Worm (Caenorhabditis elegans) whole organism, midembryonic: Measurements from ENCODE around the gene nlp-78.

Experiments
- T22C8.4 ChIP-seq: fragments of 200-800 bp; sonication (Bioruptor generic); IDR thresholded peaks from 2 replicates; pipeline ENCODE4 v1.3.6; 2022; ENCODE audit warnings: missing genetic modification characterization, missing compliant biosample characterization
- cog-1 ChIP-seq: sonication (generic microtip); optimal IDR thresholded peaks from 2 replicates; lab custom pipeline; 2016; ENCODE audit warnings: missing genetic modification characterization, missing compliant biosample characterization
- flt-1 ChIP-seq: fragments of 200-800 bp; sonication (Bioruptor generic); IDR thresholded peaks from 2 replicates; pipeline ENCODE4 v1.3.6; 2022; ENCODE audit warnings: missing genetic modification characterization, missing compliant biosample characterization
- klf-2 ChIP-seq: fragments of 200-800 bp; sonication (Bioruptor generic); conservative IDR thresholded peaks from 2 replicates; pipeline ENCODE4 v1.3.6; 2022; ENCODE audit warnings: missing genetic modification reagents, missing genetic modification characterization, missing compliant biosample characterization
- med-1 ChIP-seq: sonication (generic microtip); optimal IDR thresholded peaks from 2 replicates; lab custom pipeline; 2017; ENCODE audit warnings: missing genetic modification characterization, mild to moderate bottlenecking, missing compliant biosample characterization, antibody characterized with exemption, missing genetic modification reagents; ENCODE audit not compliant: insufficient read depth
- ref-1 ChIP-seq: fragments of 200-800 bp; sonication (Bioruptor generic); conservative IDR thresholded peaks from 2 replicates; pipeline ENCODE4 v1.3.6; 2022; ENCODE audit warnings: missing genetic modification reagents, missing genetic modification characterization, missing compliant biosample characterization
- tab-1 ChIP-seq: fragments of 200-800 bp; sonication (Bioruptor generic); IDR thresholded peaks from 2 replicates; pipeline ENCODE4 v1.3.6; 2022; ENCODE audit warnings: missing genetic modification characterization, missing compliant biosample characterization
- ztf-23 ChIP-seq: fragments of 200-800 bp; sonication (Bioruptor generic); IDR thresholded peaks from 2 replicates; pipeline ENCODE4 v1.3.6; 2022; ENCODE audit warnings: missing genetic modification reagents, missing genetic modification characterization, missing compliant biosample characterization
- ztf-29 ChIP-seq: fragments of 200-800 bp; sonication (Bioruptor generic); IDR thresholded peaks from 2 replicates; pipeline ENCODE4 v1.3.6; 2022; ENCODE audit warnings: missing genetic modification reagents, missing genetic modification characterization, missing compliant biosample characterization

nlp-78 gene

ce11 chrII:9107095-9107769, 28.7 kb upstream of the nlp-78 start, which contains the start of gene dyrb-1:
Gene dyrb-1, minus strand, starts transcription at chrII:9107145.
- TF ChIP-seq ztf-23 (GFP tag; lab: Robert Waterston, UW) (no peak), T22C8.4 (GFP tag; lab: Robert Waterston, UW) (no peak), med-1 (GFP tag; lab: Kevin White, UChicago) (no peak), klf-2 (GFP tag; lab: Robert Waterston, UW) (no peak), ref-1 (GFP tag; lab: Robert Waterston, UW) (no peak), flt-1 (GFP tag; lab: Robert Waterston, UW) (no peak), ztf-29 (GFP tag; lab: Robert Waterston, UW) (no peak), cog-1 (tag; lab: Kevin White, UChicago) (no peak), tab-1 (no peak)

- no peak for TF ChIP-seq tab-1
- no peak for TF ChIP-seq klf-2 (GFP tag; lab: Robert Waterston, UW)
- no peak for TF ChIP-seq ztf-23 (GFP tag; lab: Robert Waterston, UW)
- TF ChIP-seq T22C8.4 (GFP tag; lab: Robert Waterston, UW), result no peak
Observed at ce11 chrII:9108443-9108842, 27.5 kb upstream of the nlp-78 start, which contains the start of gene dnj-23. Gene dnj-23, minus strand, starts transcription at chrII:9108600.

- TF ChIP-seq tab-1 (no peak), ref-1 (GFP tag; lab: Robert Waterston, UW) (no peak), T22C8.4 (GFP tag; lab: Robert Waterston, UW) (no peak), cog-1 (tag; lab: Kevin White, UChicago) (no peak), flt-1 (GFP tag; lab: Robert Waterston, UW) (no peak), klf-2 (GFP tag; lab: Robert Waterston, UW) (no peak), ztf-29 (GFP tag; lab: Robert Waterston, UW) (no peak), med-1 (GFP tag; lab: Kevin White, UChicago) (no peak), ztf-23 (GFP tag; lab: Robert Waterston, UW) (no peak)
Observed at ce11 chrII:9108905-9109551, 26.9 kb upstream of the nlp-78 start, which contains the start of gene T24H10.4. Gene T24H10.4, plus strand, starts transcription at chrII:9109534.

- TF ChIP-seq T22C8.4 (GFP tag; lab: Robert Waterston, UW) (no peak), med-1 (GFP tag; lab: Kevin White, UChicago) (no peak), ztf-29 (GFP tag; lab: Robert Waterston, UW) (no peak), flt-1 (GFP tag; lab: Robert Waterston, UW) (no peak), ref-1 (GFP tag; lab: Robert Waterston, UW) (no peak), klf-2 (GFP tag; lab: Robert Waterston, UW) (no peak), tab-1 (no peak), ztf-23 (GFP tag; lab: Robert Waterston, UW) (no peak), cog-1 (tag; lab: Kevin White, UChicago) (no peak)
Observed at ce11 chrII:9111471-9112016, 24.4 kb upstream of the nlp-78 start.

ce11 chrII:9112851-9113250, 23.1 kb upstream of the nlp-78 start, which contains the start of gene jun-1:
Gene jun-1, plus strand, starts transcription at chrII:9113157.
- TF ChIP-seq T22C8.4 (GFP tag; lab: Robert Waterston, UW) (no peak), cog-1 (tag; lab: Kevin White, UChicago) (peak; percentile 54)

- no peak for TF ChIP-seq T22C8.4 (GFP tag; lab: Robert Waterston, UW)
- TF ChIP-seq tab-1, result no peak
- no peak for TF ChIP-seq klf-2 (GFP tag; lab: Robert Waterston, UW)
- no peak for TF ChIP-seq ztf-23 (GFP tag; lab: Robert Waterston, UW)
Observed at ce11 chrII:9113759-9114158, 22.2 kb upstream of the nlp-78 start.

DNA sequence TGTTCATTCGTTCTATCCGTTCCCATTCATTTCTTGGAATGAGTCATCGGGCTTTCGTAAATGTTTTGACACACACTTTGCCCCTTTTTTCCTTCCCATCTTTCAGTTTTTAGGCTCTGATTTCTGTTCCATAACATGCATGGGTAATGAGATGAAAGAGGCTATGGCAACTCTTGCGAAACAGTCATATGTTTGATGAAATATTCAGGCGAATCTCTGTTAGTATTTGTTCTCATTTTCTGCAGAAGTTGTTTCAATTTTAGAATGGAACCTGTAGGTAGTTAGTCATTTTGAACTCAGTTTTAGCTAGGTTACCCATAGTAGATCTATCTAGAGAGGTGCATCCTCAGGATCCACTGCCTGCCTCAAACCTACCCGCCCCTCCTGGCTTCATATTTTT, 21.0 kb upstream of the nlp-78 start:
- TF ChIP-seq tab-1 (no peak), ztf-23 (GFP tag; lab: Robert Waterston, UW) (no peak), ztf-29 (GFP tag; lab: Robert Waterston, UW) (no peak), klf-2 (GFP tag; lab: Robert Waterston, UW) (no peak), cog-1 (tag; lab: Kevin White, UChicago) (no peak), med-1 (GFP tag; lab: Kevin White, UChicago) (no peak), T22C8.4 (GFP tag; lab: Robert Waterston, UW) (no peak), ref-1 (GFP tag; lab: Robert Waterston, UW) (no peak), flt-1 (GFP tag; lab: Robert Waterston, UW) (no peak)

DNA sequence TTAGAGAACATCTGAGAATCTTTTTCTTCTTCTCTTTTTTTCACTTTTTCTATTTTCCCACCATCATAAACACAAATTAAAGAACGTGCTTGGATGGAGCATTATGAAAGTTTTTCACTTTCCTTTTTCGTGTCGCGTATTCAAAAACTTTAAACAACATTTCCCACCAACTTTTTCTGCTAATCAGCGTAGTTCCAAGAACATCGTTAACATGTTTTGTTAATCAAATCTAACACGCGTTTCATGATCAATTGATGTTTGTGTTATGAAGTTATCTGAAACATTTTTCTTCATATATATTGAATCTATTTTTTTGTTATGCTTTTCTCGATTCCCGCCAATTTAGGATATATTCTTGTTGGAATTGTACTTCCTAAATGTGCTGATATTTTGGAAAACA, 20.3 kb upstream of the nlp-78 start:
- TF ChIP-seq T22C8.4 (GFP tag; lab: Robert Waterston, UW), result no peak
- no peak for TF ChIP-seq ref-1 (GFP tag; lab: Robert Waterston, UW)
- TF ChIP-seq med-1 (GFP tag; lab: Kevin White, UChicago), result no peak
- no peak for TF ChIP-seq cog-1 (tag; lab: Kevin White, UChicago)
- TF ChIP-seq tab-1, result no peak
- TF ChIP-seq ztf-29 (GFP tag; lab: Robert Waterston, UW), result no peak
- no peak for TF ChIP-seq flt-1 (GFP tag; lab: Robert Waterston, UW)
- no peak for TF ChIP-seq ztf-23 (GFP tag; lab: Robert Waterston, UW)
- no peak for TF ChIP-seq klf-2 (GFP tag; lab: Robert Waterston, UW)

ce11 chrII:9116404-9116803, 19.6 kb upstream of the nlp-78 start:
- TF ChIP-seq klf-2 (GFP tag; lab: Robert Waterston, UW), result no peak
- TF ChIP-seq tab-1, result no peak
- TF ChIP-seq ztf-23 (GFP tag; lab: Robert Waterston, UW), result no peak
- TF ChIP-seq med-1 (GFP tag; lab: Kevin White, UChicago), result no peak
